Worm (Caenorhabditis elegans) whole organism, late embryonic: ENCODE data around the gene grk-1.

Source experiments
- C08G9.2 ChIP-seq: sonication (generic microtip); optimal IDR thresholded peaks from 2 replicates; lab custom pipeline; 2016; ENCODE audit warnings: mild to moderate bottlenecking, missing genetic modification characterization, moderate library complexity, missing compliant biosample characterization
- C38D4.7 ChIP-seq: fragments of 200-800 bp; sonication (Bioruptor generic); optimal IDR thresholded peaks from 2 replicates; lab custom pipeline; 2018; ENCODE audit warnings: mild to moderate bottlenecking, missing genetic modification characterization, moderate library complexity, missing compliant biosample characterization
- F13H6.1 ChIP-seq: sonication (generic microtip); optimal IDR thresholded peaks from 2 replicates; lab custom pipeline; 2016; ENCODE audit warnings: missing genetic modification characterization, missing compliant biosample characterization
- K02D7.2 ChIP-seq: sonication (generic microtip); optimal IDR thresholded peaks from 2 replicates; lab custom pipeline; 2017; ENCODE audit warnings: mild to moderate bottlenecking, missing genetic modification characterization, missing compliant biosample characterization
- K09A11.1 ChIP-seq: sonication (generic microtip); optimal IDR thresholded peaks from 2 replicates; lab custom pipeline; 2017; ENCODE audit warnings: antibody characterized with exemption, mild to moderate bottlenecking, missing genetic modification characterization, missing compliant biosample characterization; ENCODE audit not compliant: insufficient read depth
- T23F11.4 ChIP-seq: fragments of 200-800 bp; sonication (Bioruptor generic); optimal IDR thresholded peaks from 2 replicates; lab custom pipeline; 2018; ENCODE audit warnings: mild to moderate bottlenecking, missing genetic modification characterization, missing compliant biosample characterization
- ahr-1 ChIP-seq: sonication (generic microtip); optimal IDR thresholded peaks from 2 replicates; lab custom pipeline; 2016; ENCODE audit warnings: missing genetic modification characterization, missing compliant biosample characterization
- ceh-14 ChIP-seq: sonication (generic microtip); optimal IDR thresholded peaks from 2 replicates; lab custom pipeline; 2016; ENCODE audit warnings: missing genotype, missing genetic modification characterization, missing compliant biosample characterization
- ceh-18 ChIP-seq: sonication (generic microtip); optimal IDR thresholded peaks from 2 replicates; lab custom pipeline; 2016; ENCODE audit warnings: missing genetic modification characterization, missing compliant biosample characterization
- ceh-19 ChIP-seq: fragments of 200-800 bp; sonication (Bioruptor generic); optimal IDR thresholded peaks from 2 replicates; lab custom pipeline; 2018; ENCODE audit warnings: mild to moderate bottlenecking, missing genetic modification characterization, missing compliant biosample characterization
- ceh-2 ChIP-seq: sonication (generic microtip); optimal IDR thresholded peaks from 2 replicates; lab custom pipeline; 2016; ENCODE audit warnings: missing genotype, missing genetic modification characterization, missing compliant biosample characterization
- ceh-22 ChIP-seq: sonication (generic microtip); optimal IDR thresholded peaks from 2 replicates; lab custom pipeline; 2017; ENCODE audit warnings: missing biosample characterization, missing genetic modification characterization
- ceh-30 ChIP-seq: fragments of 150-350 bp; optimal IDR thresholded peaks from 2 replicates; lab custom pipeline; 2014; ENCODE audit warnings: missing biosample characterization, missing genetic modification characterization
- ceh-34 ChIP-seq: sonication (generic microtip); optimal IDR thresholded peaks from 2 replicates; lab custom pipeline; 2016; ENCODE audit warnings: mild to moderate bottlenecking, missing genetic modification characterization, missing compliant biosample characterization
- ceh-45 ChIP-seq: fragments of 200-800 bp; sonication (Bioruptor generic); IDR thresholded peaks from 2 replicates; pipeline ENCODE4 v1.3.6; 2022; ENCODE audit warnings: missing genetic modification reagents, missing genetic modification characterization, missing compliant biosample characterization
- ceh-48 ChIP-seq: sonication (generic microtip); optimal IDR thresholded peaks from 2 replicates; lab custom pipeline; 2016; ENCODE audit warnings: missing genetic modification characterization, inconsistent platforms, missing compliant biosample characterization
- ceh-6 ChIP-seq: fragments of 200-800 bp; sonication (Bioruptor generic); optimal IDR thresholded peaks from 2 replicates; lab custom pipeline; 2018; ENCODE audit warnings: mild to moderate bottlenecking, missing genetic modification characterization, missing compliant biosample characterization
- ceh-9 ChIP-seq: sonication (generic microtip); optimal IDR thresholded peaks from 2 replicates; lab custom pipeline; 2016; ENCODE audit warnings: mild to moderate bottlenecking, missing genetic modification characterization, inconsistent platforms, missing compliant biosample characterization
- che-1 ChIP-seq: sonication (generic microtip); optimal IDR thresholded peaks from 2 replicates; lab custom pipeline; 2016; ENCODE audit warnings: mild to moderate bottlenecking, missing genetic modification characterization, missing compliant biosample characterization
- dve-1 ChIP-seq: sonication (generic microtip); optimal IDR thresholded peaks from 2 replicates; lab custom pipeline; 2017; ENCODE audit warnings: antibody characterized with exemption, mild to moderate bottlenecking, missing genetic modification characterization, missing compliant biosample characterization
- elt-2 ChIP-seq: sonication (generic microtip); optimal IDR thresholded peaks from 2 replicates; lab custom pipeline; 2016; ENCODE audit warnings: missing genetic modification reagents, missing genetic modification characterization, missing compliant biosample characterization
- elt-4 ChIP-seq: sonication (generic microtip); optimal IDR thresholded peaks from 2 replicates; lab custom pipeline; 2016; ENCODE audit warnings: missing genetic modification characterization, missing compliant biosample characterization
- ets-4 ChIP-seq: sonication (generic microtip); optimal IDR thresholded peaks from 2 replicates; lab custom pipeline; 2016; ENCODE audit warnings: missing genetic modification characterization, missing compliant biosample characterization
- eyg-1 ChIP-seq: sonication (generic microtip); optimal IDR thresholded peaks from 2 replicates; lab custom pipeline; 2016; ENCODE audit warnings: missing genotype, missing genetic modification characterization, missing compliant biosample characterization
- fax-1 ChIP-seq: sonication (generic microtip); optimal IDR thresholded peaks from 2 replicates; lab custom pipeline; 2016; ENCODE audit warnings: missing genotype, missing genetic modification characterization, missing compliant biosample characterization
- fkh-10 ChIP-seq: fragments of 150-350 bp; optimal IDR thresholded peaks from 2 replicates; lab custom pipeline; 2014; ENCODE audit warnings: missing biosample characterization, missing genetic modification reagents, missing genetic modification characterization
- hlh-13 ChIP-seq: fragments of 200-800 bp; sonication (Bioruptor generic); optimal IDR thresholded peaks from 2 replicates; lab custom pipeline; 2018; ENCODE audit warnings: mild to moderate bottlenecking, missing genetic modification characterization, missing compliant biosample characterization
- hlh-30 ChIP-seq: sonication (generic microtip); optimal IDR thresholded peaks from 2 replicates; lab custom pipeline; 2017; ENCODE audit warnings: antibody characterized with exemption, missing genetic modification characterization, missing compliant biosample characterization; ENCODE audit not compliant: insufficient read depth
- lim-6 ChIP-seq: sonication (generic microtip); optimal IDR thresholded peaks from 2 replicates; lab custom pipeline; 2016; ENCODE audit warnings: missing genetic modification characterization, missing compliant biosample characterization
- madf-2 ChIP-seq: sonication (generic microtip); optimal IDR thresholded peaks from 2 replicates; lab custom pipeline; 2017; ENCODE audit warnings: missing genetic modification characterization, missing compliant biosample characterization
- nfya-1 ChIP-seq: sonication (generic microtip); optimal IDR thresholded peaks from 2 replicates; lab custom pipeline; 2017; ENCODE audit warnings: missing genetic modification characterization, mild to moderate bottlenecking, missing compliant biosample characterization, antibody characterized with exemption, moderate library complexity
- nhr-11 ChIP-seq: fragments of 150-350 bp; optimal IDR thresholded peaks from 2 replicates; lab custom pipeline; 2014; ENCODE audit warnings: missing biosample characterization, missing genetic modification characterization
- nhr-232 ChIP-seq: sonication (generic microtip); optimal IDR thresholded peaks from 2 replicates; lab custom pipeline; 2016; ENCODE audit warnings: missing genetic modification characterization, missing compliant biosample characterization
- npax-4 ChIP-seq: sonication (generic microtip); optimal IDR thresholded peaks from 2 replicates; lab custom pipeline; 2016; ENCODE audit warnings: missing genetic modification characterization, missing compliant biosample characterization
- odd-2 ChIP-seq: sonication (generic microtip); optimal IDR thresholded peaks from 2 replicates; lab custom pipeline; 2017; ENCODE audit warnings: antibody characterized with exemption, mild to moderate bottlenecking, missing genetic modification characterization, missing compliant biosample characterization
- pag-3 ChIP-seq: sonication (generic microtip); optimal IDR thresholded peaks from 2 replicates; lab custom pipeline; 2016; ENCODE audit warnings: missing compliant biosample characterization, missing genetic modification characterization, borderline replicate concordance
- pat-9 ChIP-seq: fragments of 200-800 bp; sonication (Bioruptor generic); optimal IDR thresholded peaks from 2 replicates; lab custom pipeline; 2018; ENCODE audit warnings: mild to moderate bottlenecking, missing genetic modification characterization, moderate library complexity, missing compliant biosample characterization
- pax-1 ChIP-seq: fragments of 150-350 bp; optimal IDR thresholded peaks from 2 replicates; lab custom pipeline; 2014; ENCODE audit warnings: missing biosample characterization, missing genetic modification characterization
- pha-2 ChIP-seq: sonication (generic microtip); optimal IDR thresholded peaks from 2 replicates; lab custom pipeline; 2017; ENCODE audit warnings: mild to moderate bottlenecking, missing genetic modification characterization, missing compliant biosample characterization
- pha-4 ChIP-seq: fragments of 150-350 bp; optimal IDR thresholded peaks from 2 replicates; lab custom pipeline; 2018; ENCODE audit warnings: missing biosample characterization, missing genetic modification reagents, missing genetic modification characterization
- pqm-1 ChIP-seq: sonication (generic microtip); optimal IDR thresholded peaks from 2 replicates; lab custom pipeline; 2016; ENCODE audit warnings: missing genetic modification characterization, missing compliant biosample characterization
- pros-1 ChIP-seq: fragments of 150-350 bp; optimal IDR thresholded peaks from 2 replicates; lab custom pipeline; 2014; ENCODE audit warnings: missing biosample characterization, missing genetic modification reagents, missing genetic modification characterization
- ref-2 ChIP-seq: sonication (generic microtip); optimal IDR thresholded peaks from 2 replicates; lab custom pipeline; 2016; ENCODE audit warnings: missing genetic modification characterization, missing compliant biosample characterization
- rnt-1 ChIP-seq: sonication (generic microtip); optimal IDR thresholded peaks from 2 replicates; lab custom pipeline; 2016; ENCODE audit warnings: missing genetic modification characterization, missing compliant biosample characterization
- sdc-2 ChIP-seq: sonication (generic microtip); optimal IDR thresholded peaks from 2 replicates; lab custom pipeline; 2016; ENCODE audit warnings: missing genotype, missing genetic modification characterization, missing compliant biosample characterization
- sox-2 ChIP-seq: fragments of 200-800 bp; sonication (Bioruptor generic); IDR thresholded peaks from 2 replicates; pipeline ENCODE4 v1.3.6; 2022; ENCODE audit warnings: missing genetic modification reagents, missing genetic modification characterization, missing compliant biosample characterization
- sox-4 ChIP-seq: sonication (generic microtip); optimal IDR thresholded peaks from 2 replicates; lab custom pipeline; 2017; ENCODE audit warnings: mild to moderate bottlenecking, missing genetic modification characterization, inconsistent platforms, missing compliant biosample characterization
- tbx-2 ChIP-seq: sonication (generic microtip); optimal IDR thresholded peaks from 2 replicates; lab custom pipeline; 2016; ENCODE audit warnings: missing genetic modification characterization, missing compliant biosample characterization
- tbx-7 ChIP-seq: sonication (generic microtip); optimal IDR thresholded peaks from 2 replicates; lab custom pipeline; 2016; ENCODE audit warnings: missing genotype, missing genetic modification characterization, missing compliant biosample characterization
- unc-3 ChIP-seq, 2 experiments: fragments of 200-800 bp in 1 of 2; sonication (Bioruptor generic) in 1 of 2; sonication (generic microtip) in 1 of 2; conservative IDR thresholded peaks in 1 of 2; optimal IDR thresholded peaks in 1 of 2; 2 replicates each; pipeline versions ENCODE4 v1.3.6 to Lab custom; 2016 to 2022; ENCODE audit warnings: missing compliant biosample characterization in 2 of 2, missing genetic modification characterization in 2 of 2, missing genetic modification reagents in 1 of 2
- unc-42 ChIP-seq: sonication (generic microtip); optimal IDR thresholded peaks from 2 replicates; lab custom pipeline; 2016; ENCODE audit warnings: missing genotype, missing genetic modification characterization, missing compliant biosample characterization
- unc-86 ChIP-seq: sonication (generic microtip); optimal IDR thresholded peaks from 2 replicates; lab custom pipeline; 2016; ENCODE audit warnings: missing genetic modification characterization, missing compliant biosample characterization

grk-1 gene

DNA sequence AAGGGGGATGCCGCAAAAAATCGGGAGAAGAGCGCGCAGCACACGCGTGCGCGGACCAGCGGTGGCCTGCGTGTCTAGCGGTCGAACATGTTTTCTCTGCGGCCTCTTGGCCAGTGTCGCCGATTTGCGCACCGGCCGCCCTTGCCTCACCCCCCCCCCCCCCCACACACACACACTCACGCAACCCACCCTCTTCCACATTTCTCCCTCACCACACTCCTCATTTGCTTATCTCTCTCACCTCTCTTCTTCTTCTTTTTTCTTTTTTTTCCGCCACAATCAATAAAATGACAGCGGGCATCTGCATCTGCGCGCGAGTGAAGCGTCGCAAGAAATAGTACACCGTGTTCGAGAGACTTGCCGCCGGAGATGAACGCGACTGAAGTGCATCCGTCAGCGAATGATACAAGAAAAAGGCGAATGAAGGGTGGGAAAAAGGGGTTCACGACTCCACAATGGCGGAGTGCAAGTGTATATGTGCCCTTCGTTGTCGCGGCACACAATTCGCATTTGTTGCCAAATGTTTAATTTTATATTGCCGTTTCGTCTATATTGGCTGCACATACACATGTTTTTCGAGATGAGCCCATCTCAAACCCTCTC lies 692 bp upstream of the grk-1 start:
- TF ChIP-seq ref-2 (tag; lab: Kevin White, UChicago) (no peak), elt-4 (tag; lab: Kevin White, UChicago) (no peak), ets-4 (no peak), sox-2 (GFP tag; lab: Robert Waterston, UW) (no peak), hlh-30 (tag; lab: Kevin White, UChicago) (peak; percentile 54), pag-3 (tag; lab: Kevin White, UChicago) (no peak), nhr-232 (no peak), ceh-34 (tag; lab: Kevin White, UChicago) (peak; percentile 72), unc-42 (peak; percentile 19), pqm-1 (no peak), eyg-1 (tag; lab: Kevin White, UChicago) (no peak), T23F11.4 (GFP tag; lab: Kevin White, UChicago) (peak; percentile 62), pha-2 (tag; lab: Kevin White, UChicago) (no peak), npax-4 (tag; lab: Kevin White, UChicago) (no peak), tbx-7 (no peak), ceh-19 (GFP tag; lab: Kevin White, UChicago) (no peak), ceh-14 (no peak), elt-2 (tag; lab: Kevin White, UChicago) (peak; percentile 71), rnt-1 (no peak), tbx-2 (tag; lab: Kevin White, UChicago) (peak; percentile 34), C08G9.2 (tag; lab: Kevin White, UChicago) (no peak), ceh-2 (tag; lab: Kevin White, UChicago) (no peak), pat-9 (tag; lab: Kevin White, UChicago) (peak; percentile 11), pax-1 (tag; lab: Kevin White, UChicago) (peak; percentile 1), ceh-45 (GFP tag; lab: Robert Waterston, UW) (no peak), unc-3 (GFP tag; conservative IDR thresholded peaks at IDR 0.05; lab: Robert Waterston, UW) (0 out of 2 replicates have a peak, but pooled peaks have one; percentile 7), unc-3 (tag; optimal IDR thresholded peaks at IDR 0.05; lab: Kevin White, UChicago) (no peak), ceh-30 (peak; percentile 56), che-1 (tag; lab: Kevin White, UChicago) (peak; percentile 43), fax-1 (tag; lab: Kevin White, UChicago) (no peak), odd-2 (tag; lab: Kevin White, UChicago) (no peak), K02D7.2 (tag; lab: Kevin White, UChicago) (no peak), fkh-10 (GFP tag; lab: Kevin White, UChicago) (no peak), F13H6.1 (tag; lab: Kevin White, UChicago) (peak; percentile 27), nhr-11 (tag; lab: Kevin White, UChicago) (no peak), madf-2 (tag; lab: Kevin White, UChicago) (peak; percentile 100), ahr-1 (tag; lab: Kevin White, UChicago) (peak; percentile 10), ceh-48 (tag; lab: Kevin White, UChicago) (peak; percentile 94), K09A11.1 (tag; lab: Kevin White, UChicago) (peak; percentile 29), sdc-2 (no peak), pros-1 (tag; lab: Kevin White, UChicago) (peak; percentile 51), hlh-13 (GFP tag; lab: Kevin White, UChicago) (no peak), ceh-18 (no peak), unc-86 (peak; percentile 53), nfya-1 (tag; lab: Kevin White, UChicago) (peak; percentile 82), lim-6 (tag; lab: Kevin White, UChicago) (no peak), ceh-22 (tag; lab: Kevin White, UChicago) (no peak), ceh-9 (tag; lab: Kevin White, UChicago) (no peak), dve-1 (tag; lab: Kevin White, UChicago) (no peak), pha-4 (no peak), ceh-6 (peak; percentile 26), C38D4.7 (GFP tag; lab: Kevin White, UChicago) (no peak), sox-4 (tag; lab: Kevin White, UChicago) (peak; percentile 44)
